Worm (Caenorhabditis elegans) whole organism, young adult: ENCODE measurements around the gene ZK697.14.

Experiments
- F52B5.7 ChIP-seq: sonication (generic microtip); optimal IDR thresholded peaks from 2 replicates; lab custom pipeline; 2016; ENCODE audit warnings: mild to moderate bottlenecking, missing genetic modification characterization, missing compliant biosample characterization
- T26A5.8 ChIP-seq: sonication (generic microtip); optimal IDR thresholded peaks from 2 replicates; lab custom pipeline; 2016; ENCODE audit warnings: missing genetic modification characterization, missing compliant biosample characterization
- ccch-3 ChIP-seq: fragments of 200-800 bp; sonication (Bioruptor generic); optimal IDR thresholded peaks from 2 replicates; lab custom pipeline; 2018; ENCODE audit warnings: mild to moderate bottlenecking, missing genetic modification characterization, missing compliant biosample characterization
- dpl-1 ChIP-seq: fragments of 150-350 bp; optimal IDR thresholded peaks from 2 replicates; lab custom pipeline; 2014; ENCODE audit warnings: missing biosample characterization, missing genetic modification reagents, missing genetic modification characterization
- pha-4 ChIP-seq: fragments of 150-350 bp; sonication (generic microtip); optimal IDR thresholded peaks from 2 replicates; lab custom pipeline; 2014; ENCODE audit warnings: missing biosample characterization, missing genetic modification reagents, missing genetic modification characterization
- unc-62 ChIP-seq: fragments of 150-350 bp; optimal IDR thresholded peaks from 2 replicates; lab custom pipeline; 2014; ENCODE audit warnings: missing biosample characterization, missing genetic modification reagents, missing genetic modification characterization

ce11 chrV:1721966-1722365 is 33.5 kb downstream of the ZK697.14 start, which contains the start of gene srw-101:
- TF ChIP-seq pha-4 (tag; lab: Kevin White, UChicago) (no peak), ccch-3 (GFP tag; lab: Kevin White, UChicago) (no peak), dpl-1 (GFP tag; lab: Kevin White, UChicago) (no peak), F52B5.7 (tag; lab: Kevin White, UChicago) (no peak), T26A5.8 (tag; lab: Kevin White, UChicago) (no peak), unc-62 (no peak)
